Fruit fly (Drosophila melanogaster) whole organism, embryonic: ENCODE results near the gene CG13622.

Source experiments
- Asciz ChIP-seq: fragments of 200-800 bp; sonication (Bioruptor generic); optimal IDR thresholded peaks from 2 replicates; lab custom pipeline; 2017; ENCODE audit warnings: missing biosample characterization, mild to moderate bottlenecking, missing genetic modification characterization, missing genetic modification reagents
- BEAF-32 ChIP-seq: fragments of 200-800 bp; sonication (Bioruptor generic); optimal IDR thresholded peaks from 3 replicates; lab custom pipeline; 2017; ENCODE audit warnings: missing biosample characterization, missing genetic modification characterization, mild to moderate bottlenecking, moderate library complexity, missing genetic modification reagents
- CG10267 ChIP-seq: fragments of 200-800 bp; sonication (Bioruptor generic); optimal IDR thresholded peaks from 2 replicates; lab custom pipeline; 2018; ENCODE audit warnings: missing biosample characterization, mild to moderate bottlenecking, missing genetic modification characterization, moderate library complexity
- CG10462 ChIP-seq: fragments of 200-800 bp; sonication (Bioruptor generic); optimal IDR thresholded peaks from 2 replicates; lab custom pipeline; 2016; ENCODE audit warnings: missing biosample characterization, missing genetic modification characterization
- CG10654 ChIP-seq: fragments of 200-800 bp; sonication (Bioruptor generic); optimal IDR thresholded peaks from 2 replicates; lab custom pipeline; 2016; ENCODE audit warnings: missing biosample characterization, missing genetic modification characterization
- CG12659 ChIP-seq: fragments of 200-800 bp; sonication (Bioruptor generic); optimal IDR thresholded peaks from 3 replicates; lab custom pipeline; 2017; ENCODE audit warnings: mild to moderate bottlenecking, missing biosample characterization, missing genetic modification reagents, missing genetic modification characterization
- CG13287 ChIP-seq: fragments of 200-800 bp; sonication (Bioruptor generic); IDR thresholded peaks from 2 replicates; pipeline ENCODE4 v1.3.6; 2022; ENCODE audit warnings: missing biosample characterization, missing genetic modification characterization; ENCODE audit not compliant: partially characterized antibody
- CG13624 ChIP-seq: fragments of 200-800 bp; sonication (Bioruptor generic); optimal IDR thresholded peaks from 2 replicates; lab custom pipeline; 2016; ENCODE audit warnings: missing biosample characterization, missing genetic modification characterization
- CG14014 ChIP-seq: fragments of 200-800 bp; sonication (Bioruptor generic); IDR thresholded peaks from 2 replicates; pipeline ENCODE4 v1.3.6; 2022; ENCODE audit warnings: missing biosample characterization, missing genetic modification characterization
- CG14860 ChIP-seq: fragments of 200-800 bp; sonication (Bioruptor generic); IDR thresholded peaks from 3 replicates; pipeline ENCODE4 v1.3.6; 2022; ENCODE audit warnings: missing biosample characterization, missing genetic modification characterization; ENCODE audit not compliant: partially characterized antibody
- CG1647 ChIP-seq: fragments of 200-800 bp; sonication (Bioruptor generic); optimal IDR thresholded peaks from 3 replicates; lab custom pipeline; 2016; ENCODE audit warnings: missing biosample characterization, missing genetic modification characterization
- CG2875 ChIP-seq: fragments of 200-800 bp; sonication (Bioruptor generic); optimal IDR thresholded peaks from 2 replicates; lab custom pipeline; 2017; ENCODE audit warnings: missing biosample characterization, mild to moderate bottlenecking, missing genetic modification characterization, missing genetic modification reagents
- CG3163 ChIP-seq: fragments of 200-800 bp; sonication (Bioruptor generic); optimal IDR thresholded peaks from 3 replicates; lab custom pipeline; 2016; ENCODE audit warnings: missing biosample characterization, missing genetic modification characterization
- CG32772 ChIP-seq: fragments of 200-800 bp; sonication (Bioruptor generic); IDR thresholded peaks from 2 replicates; pipeline ENCODE4 v1.3.6; 2022; ENCODE audit warnings: missing biosample characterization, missing genetic modification characterization
- CG33213 ChIP-seq: fragments of 200-800 bp; sonication (Bioruptor generic); optimal IDR thresholded peaks from 3 replicates; lab custom pipeline; 2016; ENCODE audit warnings: missing biosample characterization, missing genetic modification characterization
- CG34224 ChIP-seq: fragments of 200-800 bp; sonication (Bioruptor generic); IDR thresholded peaks from 3 replicates; pipeline ENCODE4 v1.3.6; 2022; ENCODE audit warnings: missing biosample characterization, missing genetic modification characterization; ENCODE audit not compliant: partially characterized antibody
- CG43689 ChIP-seq: fragments of 200-800 bp; sonication (Bioruptor generic); IDR thresholded peaks from 2 replicates; pipeline ENCODE4 v1.3.6; 2022; ENCODE audit warnings: missing biosample characterization, missing genetic modification characterization
- CG4854 ChIP-seq: fragments of 200-800 bp; sonication (Bioruptor generic); optimal IDR thresholded peaks from 2 replicates; lab custom pipeline; 2016; ENCODE audit warnings: missing biosample characterization, missing genetic modification characterization, inconsistent platforms
- CG6765 ChIP-seq: fragments of 200-800 bp; sonication (Bioruptor generic); optimal IDR thresholded peaks from 3 replicates; lab custom pipeline; 2017; ENCODE audit warnings: missing biosample characterization, mild to moderate bottlenecking, missing genetic modification characterization
- CG6813 ChIP-seq: fragments of 200-800 bp; sonication (Bioruptor generic); optimal IDR thresholded peaks from 2 replicates; lab custom pipeline; 2017; ENCODE audit warnings: missing biosample characterization, missing genetic modification characterization, mild to moderate bottlenecking, moderate library complexity, missing genetic modification reagents
- CG8924 ChIP-seq: fragments of 200-800 bp; optimal IDR thresholded peaks from 3 replicates; lab custom pipeline; 2019; ENCODE audit warnings: missing biosample characterization, mild to moderate bottlenecking, missing genetic modification characterization, moderate library complexity
- Chrac-16 ChIP-seq: fragments of 200-800 bp; sonication (Bioruptor generic); optimal IDR thresholded peaks from 3 replicates; lab custom pipeline; 2016; ENCODE audit warnings: missing biosample characterization, missing genetic modification characterization
- CkIIα-i1 ChIP-seq: fragments of 200-800 bp; sonication (Bioruptor generic); IDR thresholded peaks from 2 replicates; pipeline ENCODE4 v1.3.6; 2022; ENCODE audit warnings: missing biosample characterization, missing genetic modification characterization
- CrebB ChIP-seq: fragments of 200-800 bp; sonication (Bioruptor generic); optimal IDR thresholded peaks from 3 replicates; lab custom pipeline; 2018; ENCODE audit warnings: missing biosample characterization, mild to moderate bottlenecking, missing genetic modification characterization
- ERR ChIP-seq: fragments of 200-800 bp; sonication (Bioruptor generic); optimal IDR thresholded peaks from 2 replicates; lab custom pipeline; 2016; ENCODE audit warnings: missing biosample characterization, missing genetic modification characterization
- Hey ChIP-seq: fragments of 200-800 bp; sonication (Bioruptor generic); optimal IDR thresholded peaks from 3 replicates; lab custom pipeline; 2018; ENCODE audit warnings: missing biosample characterization, mild to moderate bottlenecking, missing genetic modification characterization
- NfI ChIP-seq: fragments of 200-800 bp; sonication (Bioruptor generic); optimal IDR thresholded peaks from 3 replicates; lab custom pipeline; 2018; ENCODE audit warnings: missing biosample characterization, mild to moderate bottlenecking, missing genetic modification characterization, moderate library complexity
- Side ChIP-seq: fragments of 200-800 bp; sonication (Bioruptor generic); optimal IDR thresholded peaks from 2 replicates; lab custom pipeline; 2016; ENCODE audit warnings: missing biosample characterization, missing genetic modification characterization
- Sry-δ ChIP-seq: fragments of 200-800 bp; sonication (Bioruptor generic); optimal IDR thresholded peaks from 2 replicates; lab custom pipeline; 2016; ENCODE audit warnings: missing biosample characterization, missing genetic modification characterization
- YL-1 ChIP-seq: fragments of 200-800 bp; sonication (Bioruptor generic); optimal IDR thresholded peaks from 3 replicates; lab custom pipeline; 2017; ENCODE audit warnings: missing biosample characterization, mild to moderate bottlenecking, missing genetic modification characterization
- ash1 ChIP-seq: fragments of 200-800 bp; sonication (Bioruptor generic); optimal IDR thresholded peaks from 2 replicates; lab custom pipeline; 2018; ENCODE audit warnings: missing biosample characterization, mild to moderate bottlenecking, missing genetic modification characterization
- ato ChIP-seq: fragments of 200-800 bp; sonication (Bioruptor generic); IDR thresholded peaks from 2 replicates; pipeline ENCODE4 v1.3.6; 2022; ENCODE audit warnings: missing biosample characterization, missing genetic modification characterization; ENCODE audit not compliant: partially characterized antibody
- bbx ChIP-seq: fragments of 200-800 bp; sonication (Bioruptor generic); IDR thresholded peaks from 2 replicates; pipeline ENCODE4 v1.3.6; 2022; ENCODE audit warnings: missing biosample characterization, missing genetic modification characterization; ENCODE audit not compliant: partially characterized antibody
- cg ChIP-seq: fragments of 200-800 bp; sonication (Bioruptor generic); optimal IDR thresholded peaks from 3 replicates; lab custom pipeline; 2019; ENCODE audit warnings: missing biosample characterization, mild to moderate bottlenecking, missing genetic modification characterization, moderate library complexity
- croc ChIP-seq: fragments of 200-800 bp; sonication (Bioruptor generic); conservative IDR thresholded peaks from 3 replicates; pipeline ENCODE4 v1.3.6; 2022; ENCODE audit warnings: missing biosample characterization, missing genetic modification characterization
- fd64A ChIP-seq: fragments of 200-800 bp; sonication (Bioruptor generic); optimal IDR thresholded peaks from 3 replicates; lab custom pipeline; 2018; ENCODE audit warnings: missing biosample characterization, mild to moderate bottlenecking, missing genetic modification characterization
- fru ChIP-seq: fragments of >200 bp; optimal IDR thresholded peaks from 2 replicates; lab custom pipeline; 2017
- fu2 ChIP-seq: fragments of 200-800 bp; sonication (Bioruptor generic); optimal IDR thresholded peaks from 2 replicates; lab custom pipeline; 2016; ENCODE audit warnings: missing biosample characterization, missing genetic modification characterization
- gsb ChIP-seq: fragments of 200-800 bp; sonication (Bioruptor generic); IDR thresholded peaks from 2 replicates; pipeline ENCODE4 v1.3.6; 2022; ENCODE audit warnings: missing biosample characterization, missing genetic modification characterization
- inv ChIP-seq: fragments of 200-800 bp; sonication (Bioruptor generic); IDR thresholded peaks from 2 replicates; pipeline ENCODE4 v1.3.6; 2022; ENCODE audit warnings: missing biosample characterization, missing genetic modification characterization; ENCODE audit not compliant: partially characterized antibody
- pan ChIP-seq, 4 experiments: fragments of >200 bp in 3 of 4; fragments of 200-800 bp in 1 of 4; sonication (Bioruptor generic) in 1 of 4; optimal IDR thresholded peaks in 3 of 4; IDR thresholded peaks in 1 of 4; 2 replicates each; pipeline versions ENCODE4 v1.3.6 to Lab custom; 2017 to 2022; ENCODE audit warnings: missing biosample characterization in 2 of 4, missing genetic modification characterization in 2 of 4, mixed read lengths in 1 of 4
- sc ChIP-seq, 3 experiments: fragments of >200 bp in 2 of 3; fragments of 200-800 bp in 1 of 3; sonication (Bioruptor generic) in 1 of 3; optimal IDR thresholded peaks; 2 replicates in 2 of 3; 3 replicates in 1 of 3; lab custom pipeline; 2017; ENCODE audit warnings: mild to moderate bottlenecking in 1 of 3, missing biosample characterization in 1 of 3, missing genetic modification characterization in 1 of 3, missing genetic modification reagents in 1 of 3
- sob ChIP-seq: fragments of 200-800 bp; sonication (Bioruptor generic); IDR thresholded peaks from 2 replicates; pipeline ENCODE4 v1.3.6; 2022; ENCODE audit warnings: missing biosample characterization, missing genetic modification characterization
- tgo ChIP-seq: fragments of 200-800 bp; sonication (Bioruptor generic); IDR thresholded peaks from 3 replicates; pipeline ENCODE4 v1.3.6; 2022; ENCODE audit warnings: missing biosample characterization, missing genetic modification characterization
- trh ChIP-seq: fragments of 200-800 bp; sonication (Bioruptor generic); optimal IDR thresholded peaks from 2 replicates; lab custom pipeline; 2016; ENCODE audit warnings: missing biosample characterization, missing genetic modification characterization
- tup ChIP-seq: fragments of 200-800 bp; sonication (Bioruptor generic); optimal IDR thresholded peaks from 2 replicates; lab custom pipeline; 2016; ENCODE audit warnings: missing biosample characterization, mild to moderate bottlenecking, missing genetic modification characterization, moderate library complexity
- unpg ChIP-seq: fragments of 200-800 bp; sonication (Bioruptor generic); optimal IDR thresholded peaks from 3 replicates; lab custom pipeline; 2018; ENCODE audit warnings: missing biosample characterization, mild to moderate bottlenecking, missing genetic modification characterization, moderate library complexity
- vnd ChIP-seq: fragments of 200-800 bp; sonication (Bioruptor generic); IDR thresholded peaks from 3 replicates; pipeline ENCODE4 v1.3.6; 2022; ENCODE audit warnings: missing biosample characterization, missing genetic modification characterization; ENCODE audit not compliant: partially characterized antibody

CG13622 gene

DNA sequence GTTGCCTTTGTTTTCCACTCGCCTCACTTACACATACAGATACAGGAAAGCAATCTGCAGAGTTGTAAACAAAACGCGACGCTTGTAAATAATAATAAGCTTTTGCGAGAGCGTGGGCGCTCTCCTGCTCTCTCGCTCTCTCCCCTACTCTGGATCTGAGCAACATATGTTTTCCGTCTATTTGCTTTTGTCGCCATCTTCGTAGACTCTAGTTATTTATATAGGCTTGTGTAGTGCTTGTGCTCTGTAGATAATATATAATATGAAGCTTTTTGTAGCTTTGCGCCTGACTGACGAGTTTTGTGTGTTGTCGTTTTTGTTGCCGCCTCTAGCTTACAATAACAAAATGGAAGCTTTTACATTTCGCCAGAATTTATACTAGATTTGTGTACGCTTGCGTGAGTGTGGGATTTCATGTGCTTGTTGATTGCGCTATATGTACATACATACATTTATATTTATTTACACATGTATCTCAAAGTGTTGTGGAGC is 42.3 kb upstream of the CG13622 start (continued):
- TF ChIP-seq bbx (GFP tag; lab: Robert Waterston, UW) (no peak), ash1 (GFP tag; lab: Kevin White, UChicago) (peak; percentile 5), CG14014 (GFP tag; lab: Robert Waterston, UW) (peak; percentile 70; the same call in 1 of the 2 replicates), Hey (tag; lab: Kevin White, UChicago) (peak; percentile 52), CG32772 (GFP tag; lab: Robert Waterston, UW) (no peak), CG6765 (peak; percentile 69), NfI (GFP tag; lab: Kevin White, UChicago) (peak; percentile 37), fu2 (GFP tag; lab: Kevin White, UChicago) (no peak), Asciz (GFP tag; lab: Kevin White, UChicago) (peak; percentile 60), pan (optimal IDR thresholded peaks at IDR 0.05; lab: Kevin White, UChicago) (no peak), pan (GFP tag; optimal IDR thresholded peaks at IDR 0.05 in 1 of 2, IDR thresholded peaks at IDR 0.05 in 1 of 2) (peak in 1 of 2 experiments; percentile 39), CG12659 (GFP tag; lab: Kevin White, UChicago) (peak; percentile 39), CG10267 (tag; lab: Kevin White, UChicago) (peak; percentile 11), CG4854 (GFP tag; lab: Kevin White, UChicago) (peak; percentile 26), inv (GFP tag; lab: Robert Waterston, UW) (no peak), vnd (GFP tag; lab: Robert Waterston, UW) (no peak), Chrac-16 (GFP tag; lab: Kevin White, UChicago) (no peak), CG1647 (GFP tag; lab: Kevin White, UChicago) (peak; percentile 38), fd64A (peak; percentile 61), CG10654 (GFP tag; lab: Kevin White, UChicago) (no peak), tup (GFP tag; lab: Kevin White, UChicago) (no peak), ERR (no peak), BEAF-32 (GFP tag; lab: Kevin White, UChicago) (no peak), CG3163 (GFP tag; lab: Kevin White, UChicago) (peak; percentile 28), ato (no peak), CG13287 (peak; percentile 51; the same call in 1 of the 2 replicates), fru (lab: Kevin White, UChicago) (no peak), croc (GFP tag; lab: Robert Waterston, UW) (no peak), CrebB (peak; percentile 81), CG14860 (GFP tag; lab: Robert Waterston, UW) (no peak), CG2875 (GFP tag; lab: Kevin White, UChicago) (peak; percentile 39), cg (GFP tag; lab: Kevin White, UChicago) (peak; percentile 78), tgo (GFP tag; lab: Robert Waterston, UW) (no peak), CG8924 (tag; lab: Kevin White, UChicago) (peak; percentile 75), CG13624 (GFP tag; lab: Kevin White, UChicago) (peak; percentile 76), sob (GFP tag; lab: Robert Waterston, UW) (0 out of 2 replicates have a peak, but pooled peaks have one; percentile 60), CG33213 (no peak), YL-1 (GFP tag; lab: Kevin White, UChicago) (peak; percentile 24), CG34224 (GFP tag; lab: Robert Waterston, UW) (peak; percentile 49; the same call in 1 of the 3 replicates), Side (GFP tag; lab: Kevin White, UChicago) (peak; percentile 74), trh (GFP tag; lab: Kevin White, UChicago) (peak; percentile 16), CkIIα-i1 (GFP tag; lab: Robert Waterston, UW) (no peak), gsb (no peak), CG43689 (no peak), sc (optimal IDR thresholded peaks at IDR 0.05; lab: Kevin White, UChicago) (no peak), sc (GFP tag; optimal IDR thresholded peaks at IDR 0.05; lab: Kevin White, UChicago) (peak; percentile 25), CG10462 (GFP tag; lab: Kevin White, UChicago) (peak; percentile 8), Sry-δ (GFP tag; lab: Kevin White, UChicago) (no peak), CG6813 (GFP tag; lab: Kevin White, UChicago) (peak; percentile 83), unpg (GFP tag; lab: Kevin White, UChicago) (peak; percentile 48)
